In genomic region chrV:20763192-20763591, ce11 we compare ENCODE assay signal across 1 worm cellular context.
A peak's percentile ranks its signal among the peaks of the same experiment; 100 is the strongest.
TF ChIP-seq lines count a peak whose summit lies in the region.

No protein-coding gene starts in this region.

TF ChIP-seq in whole organism, L1 larva, 84 proteins besides CTCF, POLR2A, EP300 and RAD21 (continued from another document):
- no peak for TF ChIP-seq C34B4.2 (tag; optimal IDR thresholded peaks at IDR 0.05; lab: Kevin White, UChicago)
- TF ChIP-seq unc-98 (GFP tag; IDR thresholded peaks at IDR 0.05; lab: Robert Waterston, UW), result no peak
- TF ChIP-seq ceh-63 (GFP tag; optimal IDR thresholded peaks at IDR 0.05; lab: Kevin White, UChicago), result no peak
- no peak for TF ChIP-seq nhr-12 (tag; optimal IDR thresholded peaks at IDR 0.05; lab: Kevin White, UChicago)
- no peak for TF ChIP-seq elt-2 (tag; optimal IDR thresholded peaks at IDR 0.05; lab: Kevin White, UChicago)
- no peak for TF ChIP-seq egl-27 (tag; optimal IDR thresholded peaks at IDR 0.05; lab: Kevin White, UChicago)
- no peak for TF ChIP-seq C04F5.9 (tag; optimal IDR thresholded peaks at IDR 0.05; lab: Kevin White, UChicago)
- no peak for TF ChIP-seq sptf-1 (tag; optimal IDR thresholded peaks at IDR 0.05; lab: Kevin White, UChicago)
- TF ChIP-seq nhr-76 (tag; optimal IDR thresholded peaks at IDR 0.05; lab: Kevin White, UChicago), result no peak
- TF ChIP-seq egl-13 (tag; optimal IDR thresholded peaks at IDR 0.05; lab: Kevin White, UChicago), result no peak
- TF ChIP-seq grh-1 (GFP tag; IDR thresholded peaks at IDR 0.05; lab: Robert Waterston, UW), result no peak
- TF ChIP-seq nhr-20 (tag; optimal IDR thresholded peaks at IDR 0.05; lab: Kevin White, UChicago), result peak; percentile 11
